In the genomic region with DNA sequence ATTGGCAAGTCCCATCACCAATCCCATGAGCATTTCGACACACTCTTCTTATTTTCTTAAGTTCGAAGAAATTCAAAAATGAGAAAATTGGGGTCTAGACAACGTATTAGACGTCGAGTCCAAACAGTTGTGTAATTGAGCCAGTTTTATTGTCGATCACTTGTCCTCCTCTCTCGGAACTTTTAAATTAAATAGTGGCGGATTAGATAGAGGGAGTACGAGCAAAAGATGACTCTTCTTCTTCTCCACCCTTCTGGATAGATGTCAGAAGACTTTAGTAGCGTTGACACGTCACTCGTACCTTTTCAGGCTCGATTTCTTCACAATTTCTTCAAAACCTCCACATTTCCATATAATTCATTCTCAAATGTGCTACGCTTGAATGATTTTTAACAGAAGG, we compare ENCODE assay signal across 2 worm cellular contexts.
TF ChIP-seq lines count a peak whose summit lies in the region.

No protein-coding gene starts in this region.

TF ChIP-seq in whole organism, L1 larva, 84 proteins besides CTCF, POLR2A, EP300 and RAD21:
- no peak for TF ChIP-seq hlh-4 (tag; optimal IDR thresholded peaks at IDR 0.05; lab: Kevin White, UChicago)
- peak; percentile 27 for TF ChIP-seq lin-14 (GFP tag; optimal IDR thresholded peaks at IDR 0.05; lab: Kevin White, UChicago)
- no peak for TF ChIP-seq ceh-8 (GFP tag; optimal IDR thresholded peaks at IDR 0.05; lab: Kevin White, UChicago)
- TF ChIP-seq ceh-63 (GFP tag; optimal IDR thresholded peaks at IDR 0.05; lab: Kevin White, UChicago): peak; percentile 76
- peak; percentile 4 for TF ChIP-seq dsc-1 (tag; optimal IDR thresholded peaks at IDR 0.05; lab: Kevin White, UChicago)

TF ChIP-seq in whole organism, mixed stage, embryonic, 35 proteins besides CTCF, POLR2A, EP300 and RAD21:
- TF ChIP-seq nhr-237 (tag; optimal IDR thresholded peaks at IDR 0.05; lab: Kevin White, UChicago) (no peak), ces-1 (GFP tag; optimal IDR thresholded peaks at IDR 0.05; lab: Kevin White, UChicago) (peak; percentile 35), elt-3 (tag; optimal IDR thresholded peaks at IDR 0.05; lab: Kevin White, UChicago) (no peak), mep-1 (tag; optimal IDR thresholded peaks at IDR 0.05; lab: Kevin White, UChicago) (no peak)
